Fruit fly (Drosophila melanogaster): ENCODE data around the gene ppk21.

ppk21 gene

dm6 chr3R:29618515-29619157 is 45.9 kb upstream of the ppk21 start, which contains the start of gene CG1907 (continued):
- TF ChIP-seq CG2678 (tag; optimal IDR thresholded peaks at IDR 0.05) = peak; percentile 99
- TF ChIP-seq wor (GFP tag; IDR thresholded peaks at IDR 0.05) = peak; percentile 97
- peak; percentile 96 for TF ChIP-seq Max (GFP tag; optimal IDR thresholded peaks at IDR 0.05)
- TF ChIP-seq CG7745 (tag; optimal IDR thresholded peaks at IDR 0.05) = peak; percentile 83
- TF ChIP-seq GATAe (GFP tag; conservative IDR thresholded peaks at IDR 0.05) = peak; percentile 94
- TF ChIP-seq her (GFP tag; optimal IDR thresholded peaks at IDR 0.05) = peak; percentile 67
- peak; percentile 96 for TF ChIP-seq Dek (tag; optimal IDR thresholded peaks at IDR 0.05)
- TF ChIP-seq Fer1 (GFP tag; optimal IDR thresholded peaks at IDR 0.05) = peak; percentile 99
- TF ChIP-seq CG15479 (GFP tag; optimal IDR thresholded peaks at IDR 0.05) = peak; percentile 82
- peak; percentile 90 for TF ChIP-seq chn (GFP tag; optimal IDR thresholded peaks at IDR 0.05)
- TF ChIP-seq Lim3 (GFP tag; IDR thresholded peaks at IDR 0.05) = peak; percentile 88
- peak; percentile 96 for TF ChIP-seq NfI (GFP tag; optimal IDR thresholded peaks at IDR 0.05)
- TF ChIP-seq CG13123 (GFP tag; optimal IDR thresholded peaks at IDR 0.05) = peak; percentile 95
- peak; percentile 98 for TF ChIP-seq CG3281 (GFP tag; optimal IDR thresholded peaks at IDR 0.05)
- TF ChIP-seq Poxn (GFP tag; IDR thresholded peaks at IDR 0.05) = peak; percentile 90
- peak; percentile 99 for TF ChIP-seq zfh1 (GFP tag; IDR thresholded peaks at IDR 0.05)
- peak; percentile 98 for TF ChIP-seq CG12104 (GFP tag; optimal IDR thresholded peaks at IDR 0.05)
- peak; percentile 80 for TF ChIP-seq Antp (GFP tag; optimal IDR thresholded peaks at IDR 0.05)
- TF ChIP-seq fd102C (GFP tag; optimal IDR thresholded peaks at IDR 0.05) = peak; percentile 86
- TF ChIP-seq CG4360 (GFP tag; IDR thresholded peaks at IDR 0.05) = peak; percentile 87
- peak; percentile 99 for TF ChIP-seq dmrt11E (tag; optimal IDR thresholded peaks at IDR 0.05)
- no peak for TF ChIP-seq Dfd (GFP tag; optimal IDR thresholded peaks at IDR 0.05)
- peak; percentile 94 for TF ChIP-seq fd64A (GFP tag; optimal IDR thresholded peaks at IDR 0.05)
- TF ChIP-seq CG3838 (GFP tag; optimal IDR thresholded peaks at IDR 0.05) = peak; percentile 83
- TF ChIP-seq jigr1 (GFP tag; IDR thresholded peaks at IDR 0.05) = peak; percentile 96
- peak; percentile 97 for TF ChIP-seq CG8765 (GFP tag; IDR thresholded peaks at IDR 0.05)
- TF ChIP-seq gcm (GFP tag; optimal IDR thresholded peaks at IDR 0.05) = peak; percentile 98
- peak; percentile 86 for TF ChIP-seq CG10321 (GFP tag; IDR thresholded peaks at IDR 0.05)
- peak in 1 of 2 experiments; percentile 86 for TF ChIP-seq tll (GFP tag; optimal IDR thresholded peaks at IDR 0.05)
- peak; percentile 99 for TF ChIP-seq nmo (GFP tag; optimal IDR thresholded peaks at IDR 0.05)
- TF ChIP-seq CG3407 (GFP tag; optimal IDR thresholded peaks at IDR 0.05) = peak; percentile 96
- peak; percentile 93 for TF ChIP-seq CG18476 (GFP tag; optimal IDR thresholded peaks at IDR 0.05)
- peak; percentile 95 for TF ChIP-seq dimm (GFP tag; IDR thresholded peaks at IDR 0.05)
- TF ChIP-seq gt (GFP tag; IDR thresholded peaks at IDR 0.05) = peak; percentile 95
- TF ChIP-seq sd (tag; optimal IDR thresholded peaks at IDR 0.05) = peak; percentile 87
- peak; percentile 98 for TF ChIP-seq CG6854 (GFP tag; optimal IDR thresholded peaks at IDR 0.05)
- no peak for TF ChIP-seq gfzf (GFP tag; optimal IDR thresholded peaks at IDR 0.05)
- peak; percentile 78 for TF ChIP-seq wek (GFP tag; optimal IDR thresholded peaks at IDR 0.05)
- peak; percentile 71 for TF ChIP-seq Mes4 (GFP tag; optimal IDR thresholded peaks at IDR 0.05)
- TF ChIP-seq CG6654 (GFP tag; optimal IDR thresholded peaks at IDR 0.05) = peak; percentile 89
- TF ChIP-seq zen (tag; optimal IDR thresholded peaks at IDR 0.05) = peak; percentile 98
- peak; percentile 89 for TF ChIP-seq Hsf (GFP tag; optimal IDR thresholded peaks at IDR 0.05)
- TF ChIP-seq CG17361 (GFP tag; IDR thresholded peaks at IDR 0.05) = peak; percentile 99
- TF ChIP-seq CG17912 (GFP tag; optimal IDR thresholded peaks at IDR 0.05) = peak; percentile 88
- TF ChIP-seq pan (optimal IDR thresholded peaks at IDR 0.05) = no peak
- TF ChIP-seq pan (GFP tag; optimal IDR thresholded peaks at IDR 0.05 in 1 of 2, IDR thresholded peaks at IDR 0.05 in 1 of 2) = peak in 1 of 2 experiments; percentile 99
- no peak for TF ChIP-seq h (optimal IDR thresholded peaks at IDR 0.05)
- TF ChIP-seq Optix (GFP tag; IDR thresholded peaks at IDR 0.05) = peak; percentile 97
- peak; percentile 98 for TF ChIP-seq fd96Cb (tag; optimal IDR thresholded peaks at IDR 0.05)
- 0 out of 2 replicates have a peak, but pooled peaks have one; percentile 36 for TF ChIP-seq nerfin-2 (GFP tag; IDR thresholded peaks at IDR 0.05; ENCODE audit: partially characterized antibody)

Data from whole organism, embryonic.